Worm (Caenorhabditis elegans) whole organism, early embryonic: ENCODE results near the gene Y22D7AL.7.

Source experiments
- aly-1 ChIP-seq: sonication (generic microtip); optimal IDR thresholded peaks from 2 replicates; lab custom pipeline; 2016; ENCODE audit warnings: missing genetic modification characterization, missing compliant biosample characterization
- ama-1 ChIP-seq: fragments of 150-350 bp; optimal IDR thresholded peaks from 2 replicates; lab custom pipeline; 2014
- ceh-13 ChIP-seq: fragments of 200-800 bp; sonication (Bioruptor generic); optimal IDR thresholded peaks from 2 replicates; lab custom pipeline; 2018; ENCODE audit warnings: mild to moderate bottlenecking, missing genetic modification characterization, missing compliant biosample characterization
- ets-7 ChIP-seq: sonication (generic microtip); optimal IDR thresholded peaks from 2 replicates; lab custom pipeline; 2016; ENCODE audit warnings: missing genotype, missing genetic modification characterization, missing compliant biosample characterization
- flt-1 ChIP-seq: fragments of 200-800 bp; sonication (Bioruptor generic); IDR thresholded peaks from 2 replicates; pipeline ENCODE4 v1.3.6; 2022; ENCODE audit warnings: missing genetic modification characterization, missing compliant biosample characterization
- hmbx-1 ChIP-seq: sonication (generic microtip); optimal IDR thresholded peaks from 2 replicates; lab custom pipeline; 2016; ENCODE audit warnings: mild to moderate bottlenecking, missing genetic modification characterization, missing compliant biosample characterization
- hnd-1 ChIP-seq: sonication (generic microtip); optimal IDR thresholded peaks from 2 replicates; lab custom pipeline; 2016; ENCODE audit warnings: missing genetic modification characterization, missing compliant biosample characterization
- scrt-1 ChIP-seq: fragments of 200-800 bp; sonication (Bioruptor generic); IDR thresholded peaks from 2 replicates; pipeline ENCODE4 v1.3.6; 2022; ENCODE audit warnings: missing genetic modification characterization, missing compliant biosample characterization
- tra-4 ChIP-seq: sonication (generic microtip); optimal IDR thresholded peaks from 2 replicates; lab custom pipeline; 2017; ENCODE audit warnings: missing genetic modification characterization, missing compliant biosample characterization

- TF ChIP-seq flt-1 (GFP tag; lab: Robert Waterston, UW) (no peak), scrt-1 (GFP tag; lab: Robert Waterston, UW) (no peak), aly-1 (no peak), tra-4 (tag; lab: Kevin White, UChicago) (no peak), ama-1 (no peak), hmbx-1 (tag; lab: Kevin White, UChicago) (no peak), hnd-1 (no peak), ets-7 (tag; lab: Kevin White, UChicago) (no peak), ceh-13 (no peak)
Observed at ce11 chrIII:1539366-1539765, 37.2 kb upstream of the Y22D7AL.7 start.
